Worm (Caenorhabditis elegans): ENCODE results near the gene Y57G11C.1147.

ce11 chrIV:14759662-14760061, 37.7 kb downstream of the Y57G11C.1147 start:
- TF ChIP-seq pha-4 (tag; optimal IDR thresholded peaks at IDR 0.05) = no peak
- no peak for TF ChIP-seq fkh-10 (GFP tag; optimal IDR thresholded peaks at IDR 0.05)
- TF ChIP-seq elt-2 (tag; optimal IDR thresholded peaks at IDR 0.05) = no peak
- no peak for TF ChIP-seq ceh-82 (tag; optimal IDR thresholded peaks at IDR 0.05)
- no peak for TF ChIP-seq nhr-23 (tag; optimal IDR thresholded peaks at IDR 0.05)
- no peak for TF ChIP-seq mml-1 (tag; optimal IDR thresholded peaks at IDR 0.05)
- TF ChIP-seq ztf-11 (tag; optimal IDR thresholded peaks at IDR 0.05) = no peak
- TF ChIP-seq tbx-2 (tag; optimal IDR thresholded peaks at IDR 0.05) = no peak
- TF ChIP-seq nhr-237 (tag; optimal IDR thresholded peaks at IDR 0.05) = no peak
- no peak for TF ChIP-seq unc-62 (GFP tag; optimal IDR thresholded peaks at IDR 0.05)
- TF ChIP-seq lin-39 (tag; optimal IDR thresholded peaks at IDR 0.05) = no peak
- TF ChIP-seq nhr-12 (tag; optimal IDR thresholded peaks at IDR 0.05) = no peak
